Worm (Caenorhabditis elegans): Measurements from ENCODE around the gene htas-1.

Gene htas-1

DNA sequence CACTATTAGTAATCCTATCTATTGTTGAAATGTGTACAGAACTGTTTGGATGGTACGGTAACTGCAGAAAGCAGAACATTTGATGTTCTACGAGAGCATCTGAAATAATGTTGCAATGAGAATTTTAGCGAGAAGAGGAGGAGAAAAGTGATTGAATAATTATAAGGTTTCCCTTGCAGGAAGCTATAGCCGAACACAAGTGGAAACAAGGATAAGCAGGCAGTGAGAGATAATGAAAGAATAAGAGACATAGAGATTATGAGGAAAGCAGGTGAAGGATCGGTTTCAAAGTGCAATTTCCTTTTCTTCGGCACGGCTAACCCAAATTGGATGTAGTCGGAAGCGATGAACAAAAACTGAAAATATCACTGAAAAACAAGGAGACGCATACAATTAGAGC is 41.4 kb downstream of the htas-1 start, which contains the start of gene del-2:
Gene del-2, minus strand, starts transcription at position 101 of the 400 bp plus-strand sequence.
- no peak for TF ChIP-seq nhr-90 (tag; optimal IDR thresholded peaks at IDR 0.05)
- no peak for TF ChIP-seq lin-40 (tag; optimal IDR thresholded peaks at IDR 0.05)
- TF ChIP-seq B0019.2 (GFP tag; conservative IDR thresholded peaks at IDR 0.05): no peak

DNA sequence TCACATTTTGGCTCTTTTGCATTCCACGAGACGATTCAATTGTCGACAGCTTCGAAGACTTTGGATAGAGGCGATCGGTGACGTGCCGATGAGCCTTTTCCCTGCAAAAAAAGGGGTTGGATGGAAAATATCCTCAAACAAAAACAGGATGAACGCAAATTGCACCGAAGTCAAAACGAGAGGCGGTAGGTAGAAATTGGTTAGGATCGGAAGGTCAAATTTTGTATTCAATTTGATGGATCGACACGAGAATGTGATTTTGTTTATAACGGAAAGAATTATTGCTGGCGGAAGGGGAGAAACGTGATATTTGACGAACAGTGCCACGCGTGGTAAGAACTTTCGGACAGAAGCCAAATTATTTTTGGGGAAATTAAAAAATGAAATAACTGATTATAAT is 48.5 kb downstream of the htas-1 start, which contains the start of gene mca-1:
Gene mca-1, minus strand, starts transcription at position 101 of the 400 bp plus-strand sequence.
- TF ChIP-seq dpff-1 (tag; optimal IDR thresholded peaks at IDR 0.05) (no peak), ets-4 (GFP tag; optimal IDR thresholded peaks at IDR 0.05) (no peak), egl-44 (GFP tag; IDR thresholded peaks at IDR 0.05) (no peak), zfh-2 (GFP tag; conservative IDR thresholded peaks at IDR 0.05) (no peak), rec-8 (tag; optimal IDR thresholded peaks at IDR 0.05) (no peak), attf-6 (GFP tag; IDR thresholded peaks at IDR 0.05) (no peak), ztf-6 (GFP tag; IDR thresholded peaks at IDR 0.05) (no peak), akir-1 (GFP tag; optimal IDR thresholded peaks at IDR 0.05) (no peak), ama-1 (optimal IDR thresholded peaks at IDR 0.05) (no peak), ama-1 (GFP tag; optimal IDR thresholded peaks at IDR 0.05) (no peak), hrde-1 (tag; optimal IDR thresholded peaks at IDR 0.05; ENCODE audit: borderline replicate concordance) (no peak), T26A5.8 (tag; optimal IDR thresholded peaks at IDR 0.05) (no peak), die-1 (tag; optimal IDR thresholded peaks at IDR 0.05) (no peak), lin-54 (GFP tag; optimal IDR thresholded peaks at IDR 0.05) (no peak), mes-4 (tag; optimal IDR thresholded peaks at IDR 0.05) (no peak), lin-35 (GFP tag; optimal IDR thresholded peaks at IDR 0.05) (no peak), Y79H2A.3 (GFP tag; conservative IDR thresholded peaks at IDR 0.05) (no peak), F57C9.4 (tag; optimal IDR thresholded peaks at IDR 0.05) (no peak)

DNA sequence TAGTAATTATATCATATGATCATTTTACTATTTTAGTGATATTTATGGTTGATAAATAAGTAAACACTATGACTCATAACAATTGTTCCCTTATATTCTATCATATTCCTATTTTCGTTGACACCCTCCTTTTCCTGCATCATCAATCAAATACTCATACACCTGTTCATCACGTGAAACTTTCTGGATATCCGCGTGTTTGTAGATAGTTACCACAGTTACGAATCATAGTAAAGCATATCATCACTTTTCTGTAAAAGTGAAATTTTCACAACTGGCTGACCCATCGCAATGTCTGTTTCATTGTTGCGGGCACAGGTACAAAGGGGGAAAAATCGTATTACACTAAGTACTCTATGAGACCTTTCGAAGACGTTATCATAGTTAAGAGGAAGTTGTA is 49.4 kb downstream of the htas-1 start:
- TF ChIP-seq hsf-1 (GFP tag; IDR thresholded peaks at IDR 0.05): no peak
- no peak for TF ChIP-seq rcor-1 (GFP tag; IDR thresholded peaks at IDR 0.05)
- TF ChIP-seq hrde-1 (tag; optimal IDR thresholded peaks at IDR 0.05; ENCODE audit: borderline replicate concordance): no peak
- TF ChIP-seq F22D6.2 (tag; optimal IDR thresholded peaks at IDR 0.05): no peak
- no peak for TF ChIP-seq mxl-1 (tag; optimal IDR thresholded peaks at IDR 0.05)
- TF ChIP-seq lag-1 (GFP tag; IDR thresholded peaks at IDR 0.05): no peak
- no peak for TF ChIP-seq T26A5.8 (tag; optimal IDR thresholded peaks at IDR 0.05)
- no peak for TF ChIP-seq athp-1 (tag; optimal IDR thresholded peaks at IDR 0.05)
- no peak for TF ChIP-seq gei-17 (GFP tag; optimal IDR thresholded peaks at IDR 0.05)
- no peak for TF ChIP-seq F57C9.4 (tag; optimal IDR thresholded peaks at IDR 0.05)
- no peak for TF ChIP-seq snpc-1.1 (tag; optimal IDR thresholded peaks at IDR 0.05; ENCODE audit: insufficient read depth)
- TF ChIP-seq snpc-1.3 (tag; optimal IDR thresholded peaks at IDR 0.05; ENCODE audit: insufficient read depth): no peak
- no peak for TF ChIP-seq madf-8 (GFP tag; conservative IDR thresholded peaks at IDR 0.05)
- no peak for TF ChIP-seq mes-4 (tag; optimal IDR thresholded peaks at IDR 0.05)
- no peak for TF ChIP-seq ztf-22 (GFP tag; optimal IDR thresholded peaks at IDR 0.05)
- TF ChIP-seq T07F8.4 (tag; optimal IDR thresholded peaks at IDR 0.05): no peak
- TF ChIP-seq atf-7 (tag; optimal IDR thresholded peaks at IDR 0.05): no peak
- TF ChIP-seq F49E8.2 (tag; optimal IDR thresholded peaks at IDR 0.05; ENCODE audit: insufficient read depth): no peak

Data from whole organism, young adult.